Worm (Caenorhabditis elegans) whole organism, L2 larva: Measurements from ENCODE around the gene toca-2.

Source experiments
- F13H6.1 ChIP-seq: sonication (generic microtip); optimal IDR thresholded peaks from 2 replicates; lab custom pipeline; 2016; ENCODE audit warnings: missing genetic modification characterization, missing compliant biosample characterization
- R02D3.7 ChIP-seq: fragments of 150-350 bp; optimal IDR thresholded peaks from 2 replicates; lab custom pipeline; 2014; ENCODE audit warnings: missing biosample characterization, missing genetic modification characterization
- Y55F3AM.14 ChIP-seq: fragments of 200-800 bp; sonication (Bioruptor generic); optimal IDR thresholded peaks from 2 replicates; lab custom pipeline; 2018; ENCODE audit warnings: mild to moderate bottlenecking, missing genetic modification characterization, missing compliant biosample characterization
- ZK546.5 ChIP-seq: sonication (generic microtip); optimal IDR thresholded peaks from 2 replicates; lab custom pipeline; 2017; ENCODE audit warnings: missing biosample characterization, missing genetic modification characterization
- alr-1 ChIP-seq: fragments of 150-350 bp; optimal IDR thresholded peaks from 2 replicates; lab custom pipeline; 2014; ENCODE audit warnings: missing biosample characterization, missing genetic modification characterization
- aly-2 ChIP-seq: fragments of 150-350 bp; optimal IDR thresholded peaks from 2 replicates; lab custom pipeline; 2014; ENCODE audit warnings: missing biosample characterization, missing genetic modification characterization
- ama-1 ChIP-seq: fragments of 150-350 bp; optimal IDR thresholded peaks from 2 replicates; lab custom pipeline; 2018; ENCODE audit warnings: inconsistent platforms
- blmp-1 ChIP-seq: sonication (generic microtip); optimal IDR thresholded peaks from 2 replicates; lab custom pipeline; 2017; ENCODE audit warnings: missing genetic modification characterization, mild to moderate bottlenecking, missing compliant biosample characterization, antibody characterized with exemption, moderate library complexity; ENCODE audit not compliant: insufficient read depth
- ceh-16 ChIP-seq: fragments of 150-350 bp; optimal IDR thresholded peaks from 2 replicates; lab custom pipeline; 2014; ENCODE audit warnings: missing biosample characterization, missing genetic modification characterization
- ceh-82 ChIP-seq: fragments of 150-350 bp; optimal IDR thresholded peaks from 2 replicates; lab custom pipeline; 2014; ENCODE audit warnings: missing biosample characterization, missing genetic modification characterization
- crh-2 ChIP-seq: sonication (generic microtip); optimal IDR thresholded peaks from 2 replicates; lab custom pipeline; 2017; ENCODE audit warnings: missing biosample characterization, missing genetic modification characterization
- dmd-4 ChIP-seq: sonication (generic microtip); optimal IDR thresholded peaks from 2 replicates; lab custom pipeline; 2017; ENCODE audit warnings: missing biosample characterization, missing genetic modification characterization
- egl-27 ChIP-seq: sonication (generic microtip); optimal IDR thresholded peaks from 3 replicates; lab custom pipeline; 2017; ENCODE audit warnings: missing biosample characterization, missing genetic modification reagents, missing genetic modification characterization
- elt-3 ChIP-seq: sonication (generic microtip); optimal IDR thresholded peaks from 2 replicates; lab custom pipeline; 2017; ENCODE audit warnings: missing biosample characterization, missing genetic modification characterization
- fos-1 ChIP-seq: fragments of 150-350 bp; optimal IDR thresholded peaks from 2 replicates; lab custom pipeline; 2014; ENCODE audit warnings: missing biosample characterization, missing genetic modification characterization
- gmeb-1 ChIP-seq: fragments of 150-350 bp; optimal IDR thresholded peaks from 2 replicates; lab custom pipeline; 2014; ENCODE audit warnings: missing biosample characterization, missing genetic modification characterization
- lin-39 ChIP-seq: fragments of 150-350 bp; optimal IDR thresholded peaks from 2 replicates; lab custom pipeline; 2014; ENCODE audit warnings: missing biosample characterization, missing genetic modification reagents, missing genetic modification characterization
- mbf-1 ChIP-seq: sonication (generic microtip); optimal IDR thresholded peaks from 2 replicates; lab custom pipeline; 2017; ENCODE audit warnings: missing biosample characterization, missing genetic modification characterization
- mdl-1 ChIP-seq, 2 experiments: fragments of 150-350 bp in 1 of 2; sonication (generic microtip) in 1 of 2; optimal IDR thresholded peaks; 2 replicates each; lab custom pipeline; 2017; ENCODE audit warnings: missing biosample characterization in 2 of 2, missing genetic modification characterization in 2 of 2
- nhr-10 ChIP-seq: sonication (generic microtip); optimal IDR thresholded peaks from 2 replicates; lab custom pipeline; 2017; ENCODE audit warnings: missing biosample characterization, missing genetic modification characterization
- nhr-12 ChIP-seq: fragments of 150-350 bp; optimal IDR thresholded peaks from 2 replicates; lab custom pipeline; 2014; ENCODE audit warnings: missing biosample characterization, missing genetic modification characterization
- nhr-129 ChIP-seq: fragments of 150-350 bp; optimal IDR thresholded peaks from 2 replicates; lab custom pipeline; 2014; ENCODE audit warnings: missing biosample characterization, missing genetic modification characterization
- nhr-237 ChIP-seq: fragments of 150-350 bp; optimal IDR thresholded peaks from 2 replicates; lab custom pipeline; 2014; ENCODE audit warnings: missing biosample characterization, missing genetic modification characterization
- nhr-25 ChIP-seq: fragments of 150-350 bp; sonication (generic microtip); optimal IDR thresholded peaks from 3 replicates; lab custom pipeline; 2014; ENCODE audit warnings: missing biosample characterization, missing genetic modification characterization
- nhr-6 ChIP-seq: fragments of 150-350 bp; optimal IDR thresholded peaks from 2 replicates; lab custom pipeline; 2014; ENCODE audit warnings: missing biosample characterization, missing genetic modification characterization
- nhr-77 ChIP-seq: fragments of 150-350 bp; optimal IDR thresholded peaks from 2 replicates; lab custom pipeline; 2014; ENCODE audit warnings: missing biosample characterization, missing genetic modification characterization
- sem-4 ChIP-seq: fragments of 150-350 bp; optimal IDR thresholded peaks from 2 replicates; lab custom pipeline; 2014; ENCODE audit warnings: missing biosample characterization, missing genetic modification reagents, missing genetic modification characterization
- sma-3 ChIP-seq: sonication (generic microtip); optimal IDR thresholded peaks from 2 replicates; lab custom pipeline; 2016; ENCODE audit warnings: missing genetic modification reagents, missing genetic modification characterization, missing compliant biosample characterization
- sma-9 ChIP-seq, 2 experiments: fragments of 150-350 bp in 1 of 2; sonication (generic microtip) in 1 of 2; optimal IDR thresholded peaks; 2 replicates each; lab custom pipeline; 2014 to 2016; ENCODE audit warnings: missing genetic modification characterization in 2 of 2, mild to moderate bottlenecking in 1 of 2, missing biosample characterization in 1 of 2, missing compliant biosample characterization in 1 of 2, missing genetic modification reagents in 1 of 2, moderate library complexity in 1 of 2
- unc-39 ChIP-seq: fragments of 150-350 bp; optimal IDR thresholded peaks from 2 replicates; lab custom pipeline; 2014; ENCODE audit warnings: missing biosample characterization, missing genetic modification characterization
- unc-55 ChIP-seq: fragments of 150-350 bp; sonication (generic microtip); optimal IDR thresholded peaks from 3 replicates; lab custom pipeline; 2014; ENCODE audit warnings: missing biosample characterization, missing genetic modification reagents, missing genetic modification characterization
- unc-62 ChIP-seq: fragments of 150-350 bp; optimal IDR thresholded peaks from 2 replicates; lab custom pipeline; 2014; ENCODE audit warnings: missing biosample characterization, missing genetic modification reagents, missing genetic modification characterization
- zag-1 ChIP-seq: fragments of 150-350 bp; optimal IDR thresholded peaks from 2 replicates; lab custom pipeline; 2014; ENCODE audit warnings: missing biosample characterization, missing genetic modification characterization
- ztf-1 ChIP-seq: fragments of 200-800 bp; sonication (Bioruptor generic); conservative IDR thresholded peaks from 2 replicates; pipeline ENCODE4 v1.3.6; 2022; ENCODE audit warnings: missing genetic modification characterization, missing compliant biosample characterization
- ztf-11 ChIP-seq: sonication (generic microtip); optimal IDR thresholded peaks from 2 replicates; lab custom pipeline; 2017; ENCODE audit warnings: missing biosample characterization, missing genetic modification characterization

Gene toca-2

ce11 chrIII:13729760-13730159, 25.9 kb upstream of the toca-2 start:
- TF ChIP-seq F13H6.1 (tag; lab: Kevin White, UChicago) (no peak), gmeb-1 (tag; lab: Kevin White, UChicago) (no peak), sma-9 (GFP tag; optimal IDR thresholded peaks at IDR 0.05; lab: Kevin White, UChicago) (no peak), sma-9 (tag; optimal IDR thresholded peaks at IDR 0.05; lab: Kevin White, UChicago) (no peak)
- TF ChIP-seq, all 48 proteins: peak for 0

ce11 chrIII:13731589-13731988, 24.1 kb upstream of the toca-2 start, which contains the start of gene W06F12.2:
Gene W06F12.2 (minus strand): TSS chrIII:13731689.
- TF ChIP-seq ZK546.5 (tag; lab: Kevin White, UChicago) (no peak), ama-1 (lab: Kevin White, UChicago) (no peak), R02D3.7 (tag; lab: Kevin White, UChicago) (no peak)

- TF ChIP-seq fos-1 (tag; lab: Kevin White, UChicago): peak; percentile 77
- TF ChIP-seq nhr-10 (tag; lab: Kevin White, UChicago): no peak
- TF ChIP-seq aly-2 (tag; lab: Kevin White, UChicago): no peak
- no peak for TF ChIP-seq dmd-4 (tag; lab: Kevin White, UChicago)
- no peak for TF ChIP-seq nhr-6
- TF ChIP-seq nhr-12 (tag; lab: Kevin White, UChicago): no peak
Observed at ce11 chrIII:13732665-13733064, 23.0 kb upstream of the toca-2 start.

ce11 chrIII:13733833-13734232, 21.9 kb upstream of the toca-2 start:
- no peak for TF ChIP-seq unc-55
- no peak for TF ChIP-seq ceh-16 (tag; lab: Kevin White, UChicago)
- no peak for TF ChIP-seq R02D3.7 (tag; lab: Kevin White, UChicago)
- peak; percentile 42 for TF ChIP-seq F13H6.1 (tag; lab: Kevin White, UChicago)
- no peak for TF ChIP-seq unc-39 (tag; lab: Kevin White, UChicago)
- TF ChIP-seq fos-1 (tag; lab: Kevin White, UChicago): peak; percentile 98
- TF ChIP-seq nhr-25 (tag; lab: Kevin White, UChicago): no peak
- TF ChIP-seq Y55F3AM.14: no peak
- peak; percentile 19 for TF ChIP-seq sma-9 (GFP tag; optimal IDR thresholded peaks at IDR 0.05; lab: Kevin White, UChicago)
- TF ChIP-seq sma-9 (tag; optimal IDR thresholded peaks at IDR 0.05; lab: Kevin White, UChicago): no peak
- no peak for TF ChIP-seq nhr-10 (tag; lab: Kevin White, UChicago)
- peak; percentile 80 for TF ChIP-seq crh-2
- no peak for TF ChIP-seq alr-1 (tag; lab: Kevin White, UChicago)

ce11 chrIII:13735008-13735407, 20.7 kb upstream of the toca-2 start, which contains the start of gene W06F12.3:
Gene W06F12.3 (plus strand): TSS chrIII:13735030.
- no peak for TF ChIP-seq nhr-129
- no peak for TF ChIP-seq nhr-237
- no peak for TF ChIP-seq unc-55
- TF ChIP-seq ZK546.5 (tag; lab: Kevin White, UChicago): no peak
- TF ChIP-seq ztf-11 (tag; lab: Kevin White, UChicago): no peak
- TF ChIP-seq zag-1 (tag; lab: Kevin White, UChicago): no peak
- no peak for TF ChIP-seq mbf-1 (tag; lab: Kevin White, UChicago)
- TF ChIP-seq unc-39 (tag; lab: Kevin White, UChicago): no peak
- TF ChIP-seq alr-1 (tag; lab: Kevin White, UChicago): no peak

ce11 chrIII:13741410-13741809, 14.3 kb upstream of the toca-2 start:
- TF ChIP-seq mbf-1 (tag; lab: Kevin White, UChicago) (no peak), ztf-1 (GFP tag; lab: Robert Waterston, UW) (no peak), sma-3 (GFP tag; lab: Kevin White, UChicago) (no peak), elt-3 (tag; lab: Kevin White, UChicago) (no peak), sem-4 (tag; lab: Kevin White, UChicago) (no peak), lin-39 (tag; lab: Kevin White, UChicago) (no peak), blmp-1 (tag; lab: Kevin White, UChicago) (no peak), mdl-1 (tag; optimal IDR thresholded peaks at IDR 0.05; lab: Kevin White, UChicago) (no peak), egl-27 (tag; lab: Kevin White, UChicago) (no peak), ceh-82 (no peak), alr-1 (tag; lab: Kevin White, UChicago) (no peak), dmd-4 (tag; lab: Kevin White, UChicago) (no peak), ceh-16 (tag; lab: Kevin White, UChicago) (no peak), nhr-77 (tag; lab: Kevin White, UChicago) (no peak), nhr-12 (tag; lab: Kevin White, UChicago) (no peak), unc-62 (GFP tag; lab: Kevin White, UChicago) (no peak), ztf-11 (tag; lab: Kevin White, UChicago) (no peak)
